Fruit fly (Drosophila melanogaster): ENCODE measurements around the gene Trs20.

Trs20 gene

dm6 chr3L:16082251-16082650 is 49.2 kb downstream of the Trs20 start, which contains the start of gene CG33258:
Gene CG33258, plus strand, starts transcription at chr3L:16082551.
- TF ChIP-seq Hr78 (GFP tag; optimal IDR thresholded peaks at IDR 0.05): no peak
- TF ChIP-seq foxo (GFP tag; optimal IDR thresholded peaks at IDR 0.05): no peak
- TF ChIP-seq OdsH (GFP tag; optimal IDR thresholded peaks at IDR 0.05): no peak
- TF ChIP-seq dmrt93B (GFP tag; optimal IDR thresholded peaks at IDR 0.05): no peak
- no peak for TF ChIP-seq jim (GFP tag; optimal IDR thresholded peaks at IDR 0.05)
- no peak for TF ChIP-seq Dfd (GFP tag; optimal IDR thresholded peaks at IDR 0.05)
- TF ChIP-seq br (GFP tag; optimal IDR thresholded peaks at IDR 0.05): no peak
- TF ChIP-seq Hr83 (GFP tag; optimal IDR thresholded peaks at IDR 0.05; ENCODE audit: poor library complexity, severe bottlenecking): no peak
- no peak for TF ChIP-seq woc (GFP tag; optimal IDR thresholded peaks at IDR 0.05)
- no peak for TF ChIP-seq Mio (GFP tag; optimal IDR thresholded peaks at IDR 0.05)
- no peak for TF ChIP-seq CrebA (GFP tag; optimal IDR thresholded peaks at IDR 0.05; ENCODE audit: borderline replicate concordance)
- no peak for TF ChIP-seq Sp1 (GFP tag; optimal IDR thresholded peaks at IDR 0.05)
- TF ChIP-seq N (GFP tag; optimal IDR thresholded peaks at IDR 0.05): no peak
- TF ChIP-seq fru (GFP tag; optimal IDR thresholded peaks at IDR 0.05): no peak
- no peak for TF ChIP-seq dl (GFP tag; optimal IDR thresholded peaks at IDR 0.05; ENCODE audit: insufficient read depth in 1 of 2, partially characterized antibody in 2 of 2)

All from whole organism, wandering third instar larva.